Fruit fly (Drosophila melanogaster) whole organism, embryonic: ENCODE measurements around the gene CG33695.

ENCODE experiments used
- Bteb2 ChIP-seq: fragments of 200-800 bp; sonication (Bioruptor generic); optimal IDR thresholded peaks from 2 replicates; lab custom pipeline; 2016; ENCODE audit warnings: missing biosample characterization, missing genetic modification characterization
- CG10431 ChIP-seq: fragments of 200-800 bp; sonication (Bioruptor generic); optimal IDR thresholded peaks from 3 replicates; lab custom pipeline; 2018; ENCODE audit warnings: missing biosample characterization, mild to moderate bottlenecking, missing genetic modification characterization
- CG11560 ChIP-seq: fragments of 200-800 bp; sonication (Bioruptor generic); IDR thresholded peaks from 3 replicates; pipeline ENCODE4 v1.3.6; 2022; ENCODE audit warnings: missing biosample characterization, missing genetic modification characterization
- CG12219 ChIP-seq: fragments of 200-800 bp; sonication (Bioruptor generic); optimal IDR thresholded peaks from 3 replicates; lab custom pipeline; 2018; ENCODE audit warnings: missing biosample characterization, mild to moderate bottlenecking, missing genetic modification characterization
- CG12391 ChIP-seq: fragments of 200-800 bp; sonication (Bioruptor generic); optimal IDR thresholded peaks from 3 replicates; lab custom pipeline; 2018; ENCODE audit warnings: missing biosample characterization, mild to moderate bottlenecking, missing genetic modification characterization, moderate library complexity
- CG14441 ChIP-seq: fragments of 200-800 bp; sonication (Bioruptor generic); IDR thresholded peaks from 2 replicates; pipeline ENCODE4 v1.3.6; 2022; ENCODE audit warnings: missing biosample characterization, missing genetic modification characterization
- CG15269 ChIP-seq: fragments of 200-800 bp; sonication (Bioruptor generic); optimal IDR thresholded peaks from 2 replicates; lab custom pipeline; 2018; ENCODE audit warnings: missing biosample characterization, mild to moderate bottlenecking, missing genetic modification characterization, moderate library complexity
- CG1647 ChIP-seq: fragments of 200-800 bp; sonication (Bioruptor generic); optimal IDR thresholded peaks from 3 replicates; lab custom pipeline; 2016; ENCODE audit warnings: missing biosample characterization, missing genetic modification characterization
- CG17912 ChIP-seq: fragments of 200-800 bp; sonication (Bioruptor generic); optimal IDR thresholded peaks from 2 replicates; lab custom pipeline; 2018; ENCODE audit warnings: missing biosample characterization, mild to moderate bottlenecking, missing genetic modification characterization
- CG18599 ChIP-seq: fragments of 200-800 bp; sonication (Bioruptor generic); optimal IDR thresholded peaks from 3 replicates; lab custom pipeline; 2017; ENCODE audit warnings: missing biosample characterization, missing genetic modification characterization, mild to moderate bottlenecking, moderate library complexity, missing genetic modification reagents
- CG2678 ChIP-seq: fragments of 200-800 bp; sonication (Bioruptor generic); optimal IDR thresholded peaks from 3 replicates; lab custom pipeline; 2019; ENCODE audit warnings: missing biosample characterization, mild to moderate bottlenecking, missing genetic modification characterization, moderate library complexity
- CG42726 ChIP-seq: fragments of 200-800 bp; sonication (Bioruptor generic); IDR thresholded peaks from 2 replicates; pipeline ENCODE4 v1.3.6; 2022; ENCODE audit warnings: missing biosample characterization, missing genetic modification characterization; ENCODE audit not compliant: partially characterized antibody
- CG4730 ChIP-seq: fragments of 200-800 bp; sonication (Bioruptor generic); IDR thresholded peaks from 2 replicates; pipeline ENCODE4 v1.3.6; 2022; ENCODE audit warnings: missing biosample characterization, missing genetic modification characterization
- CG5180 ChIP-seq: fragments of 200-800 bp; sonication (Bioruptor generic); optimal IDR thresholded peaks from 3 replicates; lab custom pipeline; 2017; ENCODE audit warnings: missing biosample characterization, missing genetic modification characterization, mild to moderate bottlenecking, moderate library complexity, missing genetic modification reagents
- CG6175 ChIP-seq: fragments of 200-800 bp; sonication (Bioruptor generic); IDR thresholded peaks from 3 replicates; pipeline ENCODE4 v1.3.6; 2022; ENCODE audit warnings: missing biosample characterization, missing genetic modification characterization
- CG7839 ChIP-seq: fragments of 200-800 bp; sonication (Bioruptor generic); optimal IDR thresholded peaks from 3 replicates; lab custom pipeline; 2018; ENCODE audit warnings: missing biosample characterization, mild to moderate bottlenecking, missing genetic modification characterization, moderate library complexity
- CG7987 ChIP-seq: fragments of 200-800 bp; sonication (Bioruptor generic); optimal IDR thresholded peaks from 2 replicates; lab custom pipeline; 2018; ENCODE audit warnings: missing biosample characterization, mild to moderate bottlenecking, missing genetic modification characterization, moderate library complexity
- CG8765 ChIP-seq: fragments of 200-800 bp; sonication (Bioruptor generic); IDR thresholded peaks from 2 replicates; pipeline ENCODE4 v1.3.6; 2022; ENCODE audit warnings: missing biosample characterization, missing genetic modification characterization
- D19A ChIP-seq: fragments of 200-800 bp; optimal IDR thresholded peaks from 3 replicates; lab custom pipeline; 2019; ENCODE audit warnings: missing biosample characterization, mild to moderate bottlenecking, missing genetic modification characterization, moderate library complexity
- Deaf1 ChIP-seq: fragments of 200-800 bp; optimal IDR thresholded peaks from 3 replicates; lab custom pipeline; 2019; ENCODE audit warnings: missing biosample characterization, mild to moderate bottlenecking, missing genetic modification characterization, moderate library complexity
- Dek ChIP-seq: fragments of 200-800 bp; sonication (Bioruptor generic); optimal IDR thresholded peaks from 3 replicates; lab custom pipeline; 2019; ENCODE audit warnings: missing biosample characterization, mild to moderate bottlenecking, missing genetic modification characterization, moderate library complexity
- Gug ChIP-seq: fragments of 200-800 bp; sonication (Bioruptor generic); IDR thresholded peaks from 4 replicates; pipeline ENCODE4 v1.3.6; 2022; ENCODE audit warnings: missing biosample characterization, missing genetic modification characterization
- Hey ChIP-seq: fragments of 200-800 bp; sonication (Bioruptor generic); optimal IDR thresholded peaks from 3 replicates; lab custom pipeline; 2018; ENCODE audit warnings: missing biosample characterization, mild to moderate bottlenecking, missing genetic modification characterization
- Hr39 ChIP-seq: fragments of >200 bp; optimal IDR thresholded peaks from 2 replicates; lab custom pipeline; 2017
- Med ChIP-seq: fragments of 200-800 bp; sonication (Bioruptor generic); peaks from one replicate; lab custom pipeline; 2016; ENCODE audit warnings: missing biosample characterization, missing genetic modification characterization, mild to moderate bottlenecking, inconsistent platforms, moderate library complexity
- Pdp1 ChIP-seq, 2 experiments: fragments of 200-800 bp; sonication (Bioruptor generic); optimal IDR thresholded peaks; 3 replicates each; lab custom pipeline; 2016; ENCODE audit warnings: missing biosample characterization in 2 of 2, missing genetic modification characterization in 2 of 2, mild to moderate bottlenecking in 1 of 2, moderate library complexity in 1 of 2
- abd-A ChIP-seq: fragments of 200-800 bp; sonication (Bioruptor generic); optimal IDR thresholded peaks from 3 replicates; lab custom pipeline; 2019; ENCODE audit warnings: missing biosample characterization, mild to moderate bottlenecking, missing genetic modification characterization, moderate library complexity
- ash1 ChIP-seq: fragments of 200-800 bp; sonication (Bioruptor generic); optimal IDR thresholded peaks from 2 replicates; lab custom pipeline; 2018; ENCODE audit warnings: missing biosample characterization, mild to moderate bottlenecking, missing genetic modification characterization
- bigmax ChIP-seq: fragments of 200-800 bp; sonication (Bioruptor generic); optimal IDR thresholded peaks from 2 replicates; lab custom pipeline; 2018; ENCODE audit warnings: missing biosample characterization, mild to moderate bottlenecking, missing genetic modification characterization
- cad ChIP-seq: fragments of >200 bp; optimal IDR thresholded peaks from 2 replicates; lab custom pipeline; 2017; ENCODE audit warnings: missing biosample characterization, missing genetic modification characterization
- cg ChIP-seq: fragments of 200-800 bp; sonication (Bioruptor generic); optimal IDR thresholded peaks from 3 replicates; lab custom pipeline; 2019; ENCODE audit warnings: missing biosample characterization, mild to moderate bottlenecking, missing genetic modification characterization, moderate library complexity
- cwo ChIP-seq: fragments of 200-800 bp; sonication (Bioruptor generic); optimal IDR thresholded peaks from 3 replicates; lab custom pipeline; 2017; ENCODE audit warnings: missing biosample characterization, missing genetic modification characterization, mild to moderate bottlenecking, moderate library complexity, missing genetic modification reagents
- dm ChIP-seq: fragments of 200-800 bp; sonication (Bioruptor generic); optimal IDR thresholded peaks from 3 replicates; lab custom pipeline; 2016; ENCODE audit warnings: missing biosample characterization, missing genetic modification characterization
- dmrt99B ChIP-seq: fragments of 200-800 bp; sonication (Bioruptor generic); optimal IDR thresholded peaks from 2 replicates; lab custom pipeline; 2018; ENCODE audit warnings: missing biosample characterization, mild to moderate bottlenecking, missing genetic modification characterization, moderate library complexity
- fd102C ChIP-seq: fragments of 200-800 bp; sonication (Bioruptor generic); optimal IDR thresholded peaks from 2 replicates; lab custom pipeline; 2018; ENCODE audit warnings: missing biosample characterization, mild to moderate bottlenecking, missing genetic modification characterization, moderate library complexity
- fd64A ChIP-seq: fragments of 200-800 bp; sonication (Bioruptor generic); optimal IDR thresholded peaks from 3 replicates; lab custom pipeline; 2018; ENCODE audit warnings: missing biosample characterization, mild to moderate bottlenecking, missing genetic modification characterization
- ftz-f1 ChIP-seq: fragments of 200-800 bp; sonication (Bioruptor generic); optimal IDR thresholded peaks from 2 replicates; lab custom pipeline; 2016; ENCODE audit warnings: missing biosample characterization, missing genetic modification characterization
- gcm ChIP-seq: fragments of 200-800 bp; sonication (Bioruptor generic); optimal IDR thresholded peaks from 2 replicates; lab custom pipeline; 2019; ENCODE audit warnings: missing biosample characterization, mild to moderate bottlenecking, missing genetic modification characterization, moderate library complexity
- grn ChIP-seq: fragments of 200-800 bp; sonication (Bioruptor generic); optimal IDR thresholded peaks from 3 replicates; lab custom pipeline; 2017; ENCODE audit warnings: missing biosample characterization, missing genetic modification characterization
- gsb-n ChIP-seq: fragments of 200-800 bp; sonication (Bioruptor generic); optimal IDR thresholded peaks from 3 replicates; lab custom pipeline; 2018; ENCODE audit warnings: missing biosample characterization, mild to moderate bottlenecking, missing genetic modification characterization
- nerfin-1 ChIP-seq: fragments of 200-800 bp; sonication (Bioruptor generic); optimal IDR thresholded peaks from 3 replicates; lab custom pipeline; 2019; ENCODE audit warnings: missing biosample characterization, mild to moderate bottlenecking, missing genetic modification characterization, moderate library complexity
- pros ChIP-seq: fragments of 200-800 bp; sonication (Bioruptor generic); optimal IDR thresholded peaks from 3 replicates; lab custom pipeline; 2019; ENCODE audit warnings: missing biosample characterization, mild to moderate bottlenecking, missing genetic modification characterization, moderate library complexity
- repo ChIP-seq: fragments of 200-800 bp; sonication (Bioruptor generic); optimal IDR thresholded peaks from 2 replicates; lab custom pipeline; 2016; ENCODE audit warnings: missing biosample characterization, missing genetic modification characterization
- ro ChIP-seq: fragments of 200-800 bp; sonication (Bioruptor generic); IDR thresholded peaks from 2 replicates; pipeline ENCODE4 v1.3.6; 2022; ENCODE audit warnings: missing biosample characterization, missing genetic modification characterization
- schlank ChIP-seq: fragments of 200-800 bp; sonication (Bioruptor generic); optimal IDR thresholded peaks from 2 replicates; lab custom pipeline; 2018; ENCODE audit warnings: missing biosample characterization, mild to moderate bottlenecking, missing genetic modification characterization
- scrt ChIP-seq: fragments of 200-800 bp; sonication (Bioruptor generic); optimal IDR thresholded peaks from 2 replicates; lab custom pipeline; 2018; ENCODE audit warnings: missing biosample characterization, mild to moderate bottlenecking, missing genetic modification characterization, moderate library complexity
- unpg ChIP-seq: fragments of 200-800 bp; sonication (Bioruptor generic); optimal IDR thresholded peaks from 3 replicates; lab custom pipeline; 2018; ENCODE audit warnings: missing biosample characterization, mild to moderate bottlenecking, missing genetic modification characterization, moderate library complexity
- zen ChIP-seq: fragments of 200-800 bp; sonication (Bioruptor generic); optimal IDR thresholded peaks from 3 replicates; lab custom pipeline; 2018; ENCODE audit warnings: missing biosample characterization, mild to moderate bottlenecking, missing genetic modification characterization, moderate library complexity

Gene CG33695

dm6 chr2L:11243912-11244311 is 33.9 kb upstream of the CG33695 start (continued):
- TF ChIP-seq CG15269 (tag; lab: Kevin White, UChicago) (peak; percentile 34), grn (GFP tag; lab: Kevin White, UChicago) (no peak), Gug (GFP tag; lab: Robert Waterston, UW) (no peak), CG42726 (no peak), CG7839 (tag; lab: Kevin White, UChicago) (peak; percentile 36), CG11560 (no peak), dm (GFP tag; lab: Kevin White, UChicago) (no peak), CG12219 (no peak), CG12391 (tag; lab: Kevin White, UChicago) (peak; percentile 27), CG2678 (tag; lab: Kevin White, UChicago) (peak; percentile 44), D19A (tag; lab: Kevin White, UChicago) (peak; percentile 50), CG6175 (GFP tag; lab: Robert Waterston, UW) (no peak), CG14441 (no peak), dmrt99B (peak; percentile 42)

- TF ChIP-seq cad (GFP tag; lab: Kevin White, UChicago) (no peak), Hey (peak; percentile 15), nerfin-1 (peak; percentile 59), CG5180 (GFP tag; lab: Kevin White, UChicago) (peak; percentile 48), Med (GFP tag; lab: Kevin White, UChicago) (peak; percentile 46), scrt (GFP tag; lab: Kevin White, UChicago) (peak; percentile 38), bigmax (GFP tag; lab: Kevin White, UChicago) (no peak), cwo (GFP tag; lab: Kevin White, UChicago) (peak; percentile 4), abd-A (tag; lab: Kevin White, UChicago) (peak; percentile 95), Dek (tag; lab: Kevin White, UChicago) (no peak), fd64A (GFP tag; lab: Kevin White, UChicago) (no peak), Pdp1 (GFP tag; optimal IDR thresholded peaks at IDR 0.05; lab: Kevin White, UChicago) (peak in 1 of 2 experiments; percentile 4), cg (GFP tag; lab: Kevin White, UChicago) (peak; percentile 44), gcm (GFP tag; lab: Kevin White, UChicago) (peak; percentile 27)
- TF ChIP-seq, all 482 proteins: peak for 10
These were observed 30.1 kb upstream of the CG33695 start for dm6 chr2L:11247730-11248129.

DNA sequence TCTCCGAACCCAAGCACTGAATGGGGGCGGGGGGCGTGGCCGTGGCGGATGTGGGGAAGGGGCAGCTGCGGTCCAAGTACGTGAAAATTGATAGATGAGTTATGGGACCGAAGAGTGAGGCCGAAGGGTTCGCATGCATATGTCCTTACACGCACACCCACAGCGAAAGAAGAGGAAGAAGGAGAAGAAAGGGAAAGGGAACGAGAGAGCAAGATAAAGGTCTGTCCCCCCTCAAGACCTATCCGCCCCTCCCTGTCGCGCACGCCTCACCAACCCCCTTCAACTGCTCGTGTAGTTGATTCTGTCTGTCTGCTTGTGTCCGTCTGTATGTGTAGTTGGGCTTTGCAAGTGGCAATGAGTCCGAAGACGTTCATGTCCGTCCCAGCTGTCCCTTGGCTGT is 28.4 kb upstream of the CG33695 start:
- TF ChIP-seq schlank (tag; lab: Kevin White, UChicago): no peak
- no peak for TF ChIP-seq CG4730
- no peak for TF ChIP-seq fd102C (GFP tag; lab: Kevin White, UChicago)
- no peak for TF ChIP-seq CG8765 (GFP tag; lab: Robert Waterston, UW)
- TF ChIP-seq CG1647 (GFP tag; lab: Kevin White, UChicago): no peak
- TF ChIP-seq Bteb2 (GFP tag; lab: Kevin White, UChicago): no peak
- TF ChIP-seq zen (tag; lab: Kevin White, UChicago): no peak
- TF ChIP-seq Hey: no peak
- TF ChIP-seq ftz-f1 (GFP tag; lab: Kevin White, UChicago): no peak
- TF ChIP-seq Hr39 (lab: Kevin White, UChicago): peak; percentile 61
- peak; percentile 35 for TF ChIP-seq pros (GFP tag; lab: Kevin White, UChicago)
- no peak for TF ChIP-seq CG7987
- TF ChIP-seq unpg (GFP tag; lab: Kevin White, UChicago): no peak
- TF ChIP-seq scrt (GFP tag; lab: Kevin White, UChicago): no peak
- no peak for TF ChIP-seq ro (GFP tag; lab: Robert Waterston, UW)
- TF ChIP-seq abd-A (tag; lab: Kevin White, UChicago): peak; percentile 69
- peak; percentile 20 for TF ChIP-seq Deaf1 (tag; lab: Kevin White, UChicago)
- TF ChIP-seq CG18599: no peak
- no peak for TF ChIP-seq ash1
- TF ChIP-seq gsb-n: no peak
- no peak for TF ChIP-seq repo
- no peak for TF ChIP-seq CG17912
- no peak for TF ChIP-seq CG10431 (GFP tag; lab: Kevin White, UChicago)
- TF ChIP-seq CG12219: no peak
